Fruit fly (Drosophila melanogaster): ENCODE results near the gene Nt5a.
A peak's percentile ranks its signal among the peaks of the same experiment; 100 is the strongest.

Gene Nt5a

DNA sequence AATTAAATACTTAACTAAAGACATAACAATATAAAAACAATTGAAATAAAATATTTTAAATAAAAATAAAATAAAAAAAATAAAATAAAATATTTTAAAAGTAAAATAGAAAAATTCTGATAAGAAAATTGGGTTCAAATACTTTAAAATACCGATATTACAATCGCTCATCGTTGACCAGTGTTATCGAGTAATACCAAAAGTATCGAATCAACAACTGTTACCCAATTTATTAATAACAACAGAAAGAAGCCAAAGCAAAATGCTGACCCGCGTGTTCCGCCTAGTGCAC is 43.7 kb upstream of the Nt5a start, which contains the start of gene CG9166:
Gene CG9166, plus strand, starts transcription at position 193 of the 292 bp plus-strand sequence.
- no peak for TF ChIP-seq Jra (GFP tag; optimal IDR thresholded peaks at IDR 0.05)
- no peak for TF ChIP-seq br (GFP tag; optimal IDR thresholded peaks at IDR 0.05)
- TF ChIP-seq CG9705 (GFP tag; optimal IDR thresholded peaks at IDR 0.05), result no peak

DNA sequence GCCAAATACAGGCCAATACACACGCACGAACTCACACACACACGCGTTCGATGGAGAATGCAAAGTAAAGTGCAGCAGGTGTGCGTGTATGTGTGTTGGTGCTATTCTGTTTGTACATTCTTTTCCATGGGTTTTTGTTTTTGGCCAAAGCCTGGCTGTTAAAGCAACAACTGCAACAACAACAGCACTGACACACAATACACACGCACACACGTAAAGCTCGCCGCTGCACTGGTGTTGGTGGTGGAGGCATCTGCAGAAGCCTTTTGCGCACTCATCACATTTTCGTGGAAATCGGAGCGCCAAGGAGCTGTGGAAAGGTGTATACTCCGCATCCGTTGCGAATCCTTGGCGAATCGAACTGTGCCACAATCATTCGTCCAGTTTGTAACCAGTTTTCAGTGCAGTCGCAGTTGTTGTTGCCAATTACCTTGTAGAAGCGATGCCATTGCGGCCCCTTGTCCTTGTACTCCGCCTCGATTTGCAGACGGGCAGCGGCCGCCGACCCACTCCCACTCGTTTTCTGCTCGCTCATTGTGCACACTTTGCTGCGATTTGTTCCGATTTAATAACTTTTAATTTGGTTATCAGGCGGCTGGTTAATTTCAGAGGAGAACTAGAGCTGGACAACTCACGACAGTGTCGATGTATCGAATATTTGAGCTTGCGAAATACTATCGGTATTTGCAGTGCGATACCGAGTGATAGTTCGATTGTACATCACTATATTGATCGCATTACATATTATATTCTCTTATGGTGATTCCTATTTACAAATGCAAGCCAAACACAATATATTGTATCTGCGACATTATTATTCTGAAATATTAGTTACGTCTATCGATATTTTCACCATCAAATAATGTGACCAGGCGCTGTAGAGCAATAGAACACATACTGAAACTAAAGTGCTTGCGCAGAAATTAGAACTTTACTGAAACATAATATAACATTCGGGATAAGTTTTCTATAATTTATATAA is 43.0 kb upstream of the Nt5a start:
- TF ChIP-seq Hnf4 (GFP tag; optimal IDR thresholded peaks at IDR 0.05) (peak; percentile 76), pan (optimal IDR thresholded peaks at IDR 0.05) (no peak), dl (GFP tag; optimal IDR thresholded peaks at IDR 0.05; ENCODE audit: insufficient read depth in 1 of 2, partially characterized antibody in 2 of 2) (peak in 1 of 2 experiments; percentile 21), sv (GFP tag; optimal IDR thresholded peaks at IDR 0.05) (no peak), brk (GFP tag; optimal IDR thresholded peaks at IDR 0.05) (peak; percentile 73), dsf (GFP tag; optimal IDR thresholded peaks at IDR 0.05; ENCODE audit: borderline replicate concordance) (peak; percentile 46), Abd-B (GFP tag; optimal IDR thresholded peaks at IDR 0.05) (no peak), h (GFP tag; optimal IDR thresholded peaks at IDR 0.05) (peak; percentile 44), tai (GFP tag; optimal IDR thresholded peaks at IDR 0.05) (no peak), ey (GFP tag; optimal IDR thresholded peaks at IDR 0.05) (peak; percentile 38), dmrt93B (GFP tag; optimal IDR thresholded peaks at IDR 0.05) (peak; percentile 11), Hr78 (GFP tag; optimal IDR thresholded peaks at IDR 0.05) (no peak), HLH106 (tag; optimal IDR thresholded peaks at IDR 0.05) (peak; percentile 60), Dfd (GFP tag; optimal IDR thresholded peaks at IDR 0.05) (no peak), OdsH (GFP tag; optimal IDR thresholded peaks at IDR 0.05) (no peak), Dif (GFP tag; optimal IDR thresholded peaks at IDR 0.05; ENCODE audit: partially characterized antibody) (no peak), usp (GFP tag; optimal IDR thresholded peaks at IDR 0.05) (no peak), br (GFP tag; optimal IDR thresholded peaks at IDR 0.05) (peak; percentile 8), CrebA (GFP tag; optimal IDR thresholded peaks at IDR 0.05; ENCODE audit: borderline replicate concordance) (no peak), Jra (GFP tag; optimal IDR thresholded peaks at IDR 0.05) (peak; percentile 1), jim (GFP tag; optimal IDR thresholded peaks at IDR 0.05) (no peak), psq (GFP tag; optimal IDR thresholded peaks at IDR 0.05) (no peak), Mio (GFP tag; optimal IDR thresholded peaks at IDR 0.05) (no peak), GATAd (GFP tag; optimal IDR thresholded peaks at IDR 0.05) (no peak), fru (GFP tag; optimal IDR thresholded peaks at IDR 0.05) (peak; percentile 32), woc (GFP tag; optimal IDR thresholded peaks at IDR 0.05) (peak; percentile 42), sage (GFP tag; optimal IDR thresholded peaks at IDR 0.05) (peak; percentile 9), Rel (GFP tag; optimal IDR thresholded peaks at IDR 0.05) (no peak), Rel (tag; optimal IDR thresholded peaks at IDR 0.05) (peak; percentile 1), CG32264 (GFP tag; optimal IDR thresholded peaks at IDR 0.05) (no peak), Hr83 (GFP tag; optimal IDR thresholded peaks at IDR 0.05; ENCODE audit: poor library complexity, severe bottlenecking) (peak; percentile 22), Vsx2 (GFP tag; optimal IDR thresholded peaks at IDR 0.05; ENCODE audit: partially characterized antibody) (no peak), Myc (optimal IDR thresholded peaks at IDR 0.05) (no peak), rgr (GFP tag; optimal IDR thresholded peaks at IDR 0.05) (peak; percentile 28), Sp1 (GFP tag; optimal IDR thresholded peaks at IDR 0.05) (peak; percentile 28), N (GFP tag; optimal IDR thresholded peaks at IDR 0.05) (peak; percentile 65), foxo (GFP tag; optimal IDR thresholded peaks at IDR 0.05) (peak in 1 of 2 experiments; percentile 62), lola (GFP tag; optimal IDR thresholded peaks at IDR 0.05) (no peak), CG9705 (GFP tag; optimal IDR thresholded peaks at IDR 0.05) (no peak)
